Fruit fly (Drosophila melanogaster): ENCODE measurements around the gene Atg8a.
A peak's percentile ranks its signal among the peaks of the same experiment; 100 is the strongest.

dm6 chrX:10731801-10732200 lies 36.3 kb downstream of the Atg8a start:
- TF ChIP-seq CG8924 (tag; optimal IDR thresholded peaks at IDR 0.05) (peak; percentile 80), CG6854 (GFP tag; optimal IDR thresholded peaks at IDR 0.05) (peak; percentile 39), CG9932 (GFP tag; IDR thresholded peaks at IDR 0.05) (peak; percentile 28; the same call in 1 of the 2 replicates), luna (GFP tag; optimal IDR thresholded peaks at IDR 0.05) (no peak), Atf6 (GFP tag; IDR thresholded peaks at IDR 0.05) (peak; percentile 77), CG8944 (GFP tag; optimal IDR thresholded peaks at IDR 0.05) (no peak), YL-1 (GFP tag; optimal IDR thresholded peaks at IDR 0.05) (no peak)
